Worm (Caenorhabditis elegans): ENCODE data around the gene arrd-2.

The arrd-2 gene

DNA sequence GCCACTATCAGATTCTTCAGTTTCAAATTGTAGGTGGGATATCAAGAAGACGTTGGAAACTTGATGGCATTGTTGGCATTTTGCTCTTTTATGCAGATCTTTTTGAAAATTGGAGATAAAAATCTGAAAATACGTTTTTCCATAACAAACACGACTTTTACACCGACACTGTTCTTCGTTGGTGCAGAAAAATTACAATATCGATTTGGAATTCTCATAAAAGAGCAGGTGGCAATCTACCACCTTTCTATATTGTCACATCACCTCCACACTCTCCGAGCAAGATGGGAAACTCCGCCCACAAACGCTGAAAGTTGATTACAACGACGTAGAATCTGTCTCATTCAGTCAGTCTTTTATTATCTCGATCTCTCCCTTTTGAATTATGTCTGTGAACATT lies at the start of gene arrd-2:
Gene arrd-2, plus strand, starts transcription at position 301 of the 400 bp plus-strand sequence.
- TF ChIP-seq ztf-1 (GFP tag; conservative IDR thresholded peaks at IDR 0.05): no peak

DNA sequence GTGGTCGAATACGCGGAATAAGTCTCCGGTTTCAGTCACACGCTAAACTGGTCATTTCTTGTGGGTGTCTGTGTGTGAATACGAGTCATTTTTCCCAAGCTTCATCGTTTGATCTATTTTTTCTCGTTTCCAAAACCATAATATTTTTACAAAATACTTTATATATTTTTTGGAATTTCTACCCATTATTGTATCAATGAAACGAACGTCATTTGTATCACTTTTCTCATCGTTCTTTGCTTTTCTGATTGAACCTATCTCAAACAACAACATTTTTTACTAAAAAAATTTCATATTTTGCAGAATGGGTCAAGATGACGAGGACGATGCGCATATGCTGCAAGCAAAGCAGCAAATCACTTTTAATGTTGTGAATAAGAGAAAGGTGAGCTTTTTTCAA lies 49.3 kb upstream of the arrd-2 start, which contains the start of gene mel-11:
Gene mel-11, plus strand, starts transcription at position 301 of the 400 bp plus-strand sequence.
- TF ChIP-seq aly-2 (tag; optimal IDR thresholded peaks at IDR 0.05): no peak
- no peak for TF ChIP-seq ama-1 (optimal IDR thresholded peaks at IDR 0.05)
- no peak for TF ChIP-seq lin-11 (tag; optimal IDR thresholded peaks at IDR 0.05)
- TF ChIP-seq snpc-4 (tag; optimal IDR thresholded peaks at IDR 0.05): no peak
- no peak for TF ChIP-seq F13H6.1 (tag; optimal IDR thresholded peaks at IDR 0.05)
- no peak for TF ChIP-seq nhr-77 (tag; optimal IDR thresholded peaks at IDR 0.05)
- no peak for TF ChIP-seq ztf-11 (tag; optimal IDR thresholded peaks at IDR 0.05)
- TF ChIP-seq R02D3.7 (tag; optimal IDR thresholded peaks at IDR 0.05): no peak
- TF ChIP-seq C34F6.9 (tag; optimal IDR thresholded peaks at IDR 0.05): no peak
- no peak for TF ChIP-seq dmd-4 (tag; optimal IDR thresholded peaks at IDR 0.05)
- no peak for TF ChIP-seq crh-2 (tag; optimal IDR thresholded peaks at IDR 0.05)

DNA sequence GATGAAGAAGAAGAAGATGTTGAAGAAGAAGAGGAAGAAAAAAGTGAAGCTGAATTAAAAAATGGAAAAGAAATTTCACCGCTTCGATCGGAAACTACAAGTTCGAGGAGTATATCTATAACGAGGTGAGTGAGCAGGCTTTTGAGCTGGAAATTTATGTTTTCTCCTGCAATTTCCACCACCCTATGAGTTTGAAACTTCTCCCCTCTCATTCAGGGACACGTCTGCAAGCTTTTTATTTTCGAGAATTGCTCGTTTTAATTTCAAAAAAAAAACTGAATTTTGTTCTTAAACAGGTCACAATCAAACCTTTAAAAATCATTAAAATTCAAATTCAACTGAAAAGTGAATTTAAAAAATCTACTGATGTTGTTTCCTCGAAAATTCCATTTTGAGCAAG lies 45.3 kb upstream of the arrd-2 start:
- TF ChIP-seq gmeb-1 (tag; optimal IDR thresholded peaks at IDR 0.05): no peak
- TF ChIP-seq lin-39 (tag; optimal IDR thresholded peaks at IDR 0.05): no peak
- TF ChIP-seq Y55F3AM.14 (GFP tag; optimal IDR thresholded peaks at IDR 0.05): no peak
- TF ChIP-seq ceh-82 (tag; optimal IDR thresholded peaks at IDR 0.05): no peak
- no peak for TF ChIP-seq nhr-21 (tag; optimal IDR thresholded peaks at IDR 0.05)
- no peak for TF ChIP-seq nhr-77 (tag; optimal IDR thresholded peaks at IDR 0.05)
- no peak for TF ChIP-seq ama-1 (optimal IDR thresholded peaks at IDR 0.05)
- no peak for TF ChIP-seq mdl-1 (tag; optimal IDR thresholded peaks at IDR 0.05)
- no peak for TF ChIP-seq nhr-10 (tag; optimal IDR thresholded peaks at IDR 0.05)
- no peak for TF ChIP-seq ztf-4 (tag; optimal IDR thresholded peaks at IDR 0.05)
- no peak for TF ChIP-seq nhr-11 (tag; optimal IDR thresholded peaks at IDR 0.05)
- no peak for TF ChIP-seq ZK546.5 (tag; optimal IDR thresholded peaks at IDR 0.05)
- no peak for TF ChIP-seq elt-3 (tag; optimal IDR thresholded peaks at IDR 0.05)
- TF ChIP-seq unc-62 (GFP tag; optimal IDR thresholded peaks at IDR 0.05): no peak
- TF ChIP-seq ztf-1 (GFP tag; conservative IDR thresholded peaks at IDR 0.05): no peak
- no peak for TF ChIP-seq lsy-2 (tag; optimal IDR thresholded peaks at IDR 0.05)
- TF ChIP-seq sma-3 (GFP tag; optimal IDR thresholded peaks at IDR 0.05): no peak
- TF ChIP-seq nhr-6 (tag; optimal IDR thresholded peaks at IDR 0.05): no peak

DNA sequence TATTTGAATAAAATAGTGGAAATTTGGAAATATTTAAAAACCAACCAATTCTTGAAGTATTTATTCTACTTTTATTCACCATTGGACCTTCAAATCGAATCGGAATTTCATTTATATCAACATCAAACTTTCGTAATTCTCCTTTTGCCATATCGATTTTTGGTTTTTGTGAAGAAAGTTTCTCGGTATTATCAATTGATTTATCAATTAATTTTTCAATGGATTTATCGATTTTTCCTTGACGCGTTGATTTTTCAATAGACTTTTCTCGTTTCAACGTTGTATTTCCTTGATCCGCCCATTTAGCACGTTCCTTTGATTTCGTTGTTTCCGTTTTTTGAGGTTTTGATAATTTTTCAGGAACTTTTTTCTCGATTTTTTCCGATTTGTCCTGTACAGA lies 38.2 kb upstream of the arrd-2 start:
- TF ChIP-seq ztf-1 (GFP tag; conservative IDR thresholded peaks at IDR 0.05) (no peak), nhr-11 (tag; optimal IDR thresholded peaks at IDR 0.05) (no peak), nhr-12 (tag; optimal IDR thresholded peaks at IDR 0.05) (no peak), F13H6.1 (tag; optimal IDR thresholded peaks at IDR 0.05) (no peak), crh-2 (tag; optimal IDR thresholded peaks at IDR 0.05) (no peak), elt-3 (tag; optimal IDR thresholded peaks at IDR 0.05) (no peak), ztf-4 (tag; optimal IDR thresholded peaks at IDR 0.05) (no peak), mdl-1 (tag; optimal IDR thresholded peaks at IDR 0.05) (no peak), fos-1 (tag; optimal IDR thresholded peaks at IDR 0.05) (no peak), gmeb-1 (tag; optimal IDR thresholded peaks at IDR 0.05) (no peak), skn-1 (tag; optimal IDR thresholded peaks at IDR 0.05) (no peak), lin-13 (GFP tag; optimal IDR thresholded peaks at IDR 0.05) (no peak), nhr-23 (tag; optimal IDR thresholded peaks at IDR 0.05) (no peak), mab-5 (tag; optimal IDR thresholded peaks at IDR 0.05) (no peak), nhr-129 (tag; optimal IDR thresholded peaks at IDR 0.05) (no peak), unc-62 (GFP tag; optimal IDR thresholded peaks at IDR 0.05) (no peak)

DNA sequence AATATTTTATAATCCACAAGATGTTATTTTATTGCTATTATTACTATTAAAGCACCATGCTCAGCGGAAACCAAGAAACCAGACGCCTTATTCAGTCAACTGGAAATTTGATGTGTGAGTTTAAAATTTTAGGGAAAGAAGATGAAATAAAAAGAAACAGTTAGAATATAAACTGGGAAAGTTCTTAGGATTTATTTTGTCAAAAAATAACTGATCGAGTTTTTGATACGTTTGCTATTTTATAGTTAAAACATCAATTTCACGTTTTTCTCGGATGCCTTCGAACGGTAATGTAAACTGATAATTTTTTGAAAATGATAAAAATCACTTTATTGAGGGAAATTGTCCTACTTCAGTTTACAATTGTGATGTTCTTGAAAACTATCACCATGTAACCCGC lies 35.2 kb upstream of the arrd-2 start, which contains the start of gene C06C3.3:
Gene C06C3.3, minus strand, starts transcription at position 101 of the 400 bp plus-strand sequence.
- TF ChIP-seq ZK546.5 (tag; optimal IDR thresholded peaks at IDR 0.05) (no peak), lin-11 (tag; optimal IDR thresholded peaks at IDR 0.05) (no peak), ztf-4 (tag; optimal IDR thresholded peaks at IDR 0.05) (no peak), nhr-237 (tag; optimal IDR thresholded peaks at IDR 0.05) (no peak), elt-3 (tag; optimal IDR thresholded peaks at IDR 0.05) (no peak), F13H6.1 (tag; optimal IDR thresholded peaks at IDR 0.05) (no peak), nhr-129 (tag; optimal IDR thresholded peaks at IDR 0.05) (no peak), zag-1 (tag; optimal IDR thresholded peaks at IDR 0.05) (no peak)
